Worm (Caenorhabditis elegans) whole organism, mixed stage, embryonic: ENCODE data around the gene F58B4.7.

Source experiments
- M03D4.4 ChIP-seq: sonication (generic microtip); optimal IDR thresholded peaks from 2 replicates; lab custom pipeline; 2017; ENCODE audit warnings: mild to moderate bottlenecking, missing genetic modification characterization, missing compliant biosample characterization
- flh-1 ChIP-seq: fragments of 200-800 bp; sonication (Bioruptor generic); optimal IDR thresholded peaks from 2 replicates; lab custom pipeline; 2018; ENCODE audit warnings: mild to moderate bottlenecking, missing genetic modification characterization, moderate library complexity, missing compliant biosample characterization
- lsy-2 ChIP-seq: fragments of 150-350 bp; optimal IDR thresholded peaks from 2 replicates; lab custom pipeline; 2014; ENCODE audit warnings: missing biosample characterization, missing genetic modification characterization
- mep-1 ChIP-seq: fragments of 150-350 bp; optimal IDR thresholded peaks from 2 replicates; lab custom pipeline; 2017; ENCODE audit warnings: missing biosample characterization, missing genetic modification reagents, missing genetic modification characterization, inconsistent platforms
- nhr-237 ChIP-seq: fragments of 150-350 bp; optimal IDR thresholded peaks from 2 replicates; lab custom pipeline; 2014; ENCODE audit warnings: missing biosample characterization, missing genetic modification characterization
- nhr-28 ChIP-seq: fragments of 150-350 bp; optimal IDR thresholded peaks from 2 replicates; lab custom pipeline; 2014; ENCODE audit warnings: missing biosample characterization, missing genetic modification characterization
- pha-4 ChIP-seq: fragments of 150-350 bp; optimal IDR thresholded peaks from 2 replicates; lab custom pipeline; 2018; ENCODE audit warnings: missing biosample characterization, missing genetic modification reagents, missing genetic modification characterization
- sem-2 ChIP-seq: fragments of 200-800 bp; sonication (Bioruptor generic); optimal IDR thresholded peaks from 2 replicates; lab custom pipeline; 2018; ENCODE audit warnings: mild to moderate bottlenecking, missing genetic modification characterization, missing compliant biosample characterization
- snpc-4 ChIP-seq: fragments of 150-350 bp; optimal IDR thresholded peaks from 2 replicates; lab custom pipeline; 2014; ENCODE audit warnings: missing biosample characterization, missing genetic modification characterization
- ztf-11 ChIP-seq: fragments of 150-350 bp; optimal IDR thresholded peaks from 2 replicates; lab custom pipeline; 2014; ENCODE audit warnings: missing biosample characterization, missing genetic modification characterization

DNA sequence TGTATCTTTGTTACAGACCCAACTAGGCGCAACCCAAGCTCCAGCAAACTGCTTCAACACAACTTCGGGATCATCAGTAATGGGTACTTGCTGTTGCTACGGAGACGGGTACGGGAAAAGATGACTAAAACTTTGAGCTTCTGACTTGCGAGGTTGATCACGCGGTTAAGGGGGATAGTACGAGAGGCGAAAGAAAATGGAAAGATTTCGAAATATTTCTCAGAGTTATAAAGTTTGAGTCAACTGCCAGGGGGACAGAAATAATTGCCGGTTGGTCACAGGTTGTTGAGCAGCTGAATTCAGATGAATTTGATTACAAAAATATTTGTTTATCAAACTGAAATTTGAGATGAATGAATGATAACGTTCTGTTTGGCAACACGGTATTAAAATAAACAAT, 2.5 kb upstream of the F58B4.7 start:
- TF ChIP-seq lsy-2 (tag; lab: Kevin White, UChicago) (no peak), pha-4 (tag; lab: Kevin White, UChicago) (no peak), M03D4.4 (no peak), ztf-11 (no peak), nhr-237 (tag; lab: Kevin White, UChicago) (no peak), mep-1 (no peak), flh-1 (GFP tag; lab: Kevin White, UChicago) (no peak), nhr-28 (tag; lab: Kevin White, UChicago) (no peak), sem-2 (GFP tag; lab: Kevin White, UChicago) (no peak), snpc-4 (tag; lab: Kevin White, UChicago) (no peak)
